Fruit fly (Drosophila melanogaster): ENCODE measurements around the gene CG13069.

The CG13069 gene

dm6 chr3L:16290850-16291249 lies 25.7 kb downstream of the CG13069 start, which contains the start of gene CG13045:
Gene CG13045, minus strand, starts transcription at chr3L:16290950.
- TF ChIP-seq ovo (GFP tag; optimal IDR thresholded peaks at IDR 0.05) = no peak
- no peak for TF ChIP-seq CG11617 (GFP tag; optimal IDR thresholded peaks at IDR 0.05)
- TF ChIP-seq CG33017 (tag; optimal IDR thresholded peaks at IDR 0.05) = no peak
- TF ChIP-seq kay (GFP tag; ENCODE audit: borderline replicate concordance) = no peak
- TF ChIP-seq cnc (optimal IDR thresholded peaks at IDR 0.05) = no peak
- TF ChIP-seq Clk (GFP tag; optimal IDR thresholded peaks at IDR 0.05) = no peak
- TF ChIP-seq bab1 (GFP tag; optimal IDR thresholded peaks at IDR 0.05) = no peak
- no peak for TF ChIP-seq CG12768 (GFP tag; optimal IDR thresholded peaks at IDR 0.05)
- no peak for TF ChIP-seq Crg-1 (GFP tag; optimal IDR thresholded peaks at IDR 0.05)
- TF ChIP-seq CG7045 (GFP tag; optimal IDR thresholded peaks at IDR 0.05) = no peak
- TF ChIP-seq CG1620 (GFP tag; optimal IDR thresholded peaks at IDR 0.05) = no peak

- TF ChIP-seq cnc (optimal IDR thresholded peaks at IDR 0.05) (no peak), CG1620 (GFP tag; optimal IDR thresholded peaks at IDR 0.05) (no peak), CG14711 (tag; optimal IDR thresholded peaks at IDR 0.05) (no peak), CG33017 (tag; optimal IDR thresholded peaks at IDR 0.05) (no peak), tj (GFP tag; optimal IDR thresholded peaks at IDR 0.05) (no peak), Clk (GFP tag; optimal IDR thresholded peaks at IDR 0.05) (no peak), CG7045 (GFP tag; optimal IDR thresholded peaks at IDR 0.05) (no peak), pad (GFP tag; optimal IDR thresholded peaks at IDR 0.05) (no peak), CG5204 (GFP tag; optimal IDR thresholded peaks at IDR 0.05) (no peak), kay (GFP tag; ENCODE audit: borderline replicate concordance) (no peak)
Observed at dm6 chr3L:16291678-16292077, 26.5 kb downstream of the CG13069 start.

dm6 chr3L:16295447-16295846 lies 30.3 kb downstream of the CG13069 start, which contains the start of gene CG4962:
Gene CG4962, minus strand, starts transcription at chr3L:16295547.
- TF ChIP-seq tj (GFP tag; optimal IDR thresholded peaks at IDR 0.05) = no peak
- TF ChIP-seq Hr96 (GFP tag; optimal IDR thresholded peaks at IDR 0.05) = no peak
- no peak for TF ChIP-seq CG12768 (GFP tag; optimal IDR thresholded peaks at IDR 0.05)
- no peak for TF ChIP-seq cnc (optimal IDR thresholded peaks at IDR 0.05)
- no peak for TF ChIP-seq CG14711 (tag; optimal IDR thresholded peaks at IDR 0.05)
- TF ChIP-seq kay (GFP tag; ENCODE audit: borderline replicate concordance) = no peak
- TF ChIP-seq CG11617 (GFP tag; optimal IDR thresholded peaks at IDR 0.05) = no peak
- no peak for TF ChIP-seq CG5204 (GFP tag; optimal IDR thresholded peaks at IDR 0.05)
- no peak for TF ChIP-seq CG7045 (GFP tag; optimal IDR thresholded peaks at IDR 0.05)
- TF ChIP-seq bab1 (GFP tag; optimal IDR thresholded peaks at IDR 0.05) = no peak
- no peak for TF ChIP-seq CG33017 (tag; optimal IDR thresholded peaks at IDR 0.05)
- no peak for TF ChIP-seq Clk (GFP tag; optimal IDR thresholded peaks at IDR 0.05)

- TF ChIP-seq ovo (GFP tag; optimal IDR thresholded peaks at IDR 0.05) = no peak
- TF ChIP-seq Crg-1 (GFP tag; optimal IDR thresholded peaks at IDR 0.05) = no peak
- TF ChIP-seq CG1620 (GFP tag; optimal IDR thresholded peaks at IDR 0.05) = no peak
- TF ChIP-seq bab1 (GFP tag; optimal IDR thresholded peaks at IDR 0.05) = no peak
- no peak for TF ChIP-seq CG12768 (GFP tag; optimal IDR thresholded peaks at IDR 0.05)
- TF ChIP-seq CG7101 (tag; optimal IDR thresholded peaks at IDR 0.05) = no peak
- no peak for TF ChIP-seq CG14711 (tag; optimal IDR thresholded peaks at IDR 0.05)
- no peak for TF ChIP-seq toe (GFP tag; optimal IDR thresholded peaks at IDR 0.05)
- TF ChIP-seq Hr96 (GFP tag; optimal IDR thresholded peaks at IDR 0.05) = no peak
- TF ChIP-seq kay (GFP tag; ENCODE audit: borderline replicate concordance) = no peak
- TF ChIP-seq tj (GFP tag; optimal IDR thresholded peaks at IDR 0.05) = no peak
- no peak for TF ChIP-seq pad (GFP tag; optimal IDR thresholded peaks at IDR 0.05)
- no peak for TF ChIP-seq cnc (optimal IDR thresholded peaks at IDR 0.05)
- no peak for TF ChIP-seq CG33017 (tag; optimal IDR thresholded peaks at IDR 0.05)
- TF ChIP-seq CG11617 (GFP tag; optimal IDR thresholded peaks at IDR 0.05) = no peak
- no peak for TF ChIP-seq Clk (GFP tag; optimal IDR thresholded peaks at IDR 0.05)
- TF ChIP-seq cic (GFP tag; optimal IDR thresholded peaks at IDR 0.05) = no peak
- no peak for TF ChIP-seq Mnt (GFP tag; optimal IDR thresholded peaks at IDR 0.05)
Observed at dm6 chr3L:16301153-16301552, 36.0 kb downstream of the CG13069 start, which contains the start of gene CG4982. Gene CG4982, plus strand, starts transcription at chr3L:16301453.

dm6 chr3L:16303078-16303477 lies 37.9 kb downstream of the CG13069 start, which contains the start of gene CG13044:
Gene CG13044, minus strand, starts transcription at chr3L:16303178.
- TF ChIP-seq CG5204 (GFP tag; optimal IDR thresholded peaks at IDR 0.05) (no peak), ovo (GFP tag; optimal IDR thresholded peaks at IDR 0.05) (no peak), cic (GFP tag; optimal IDR thresholded peaks at IDR 0.05) (no peak), CG1620 (GFP tag; optimal IDR thresholded peaks at IDR 0.05) (no peak)

dm6 chr3L:16303982-16304381 lies 38.8 kb downstream of the CG13069 start, which contains the start of gene CG43249:
Gene CG43249, plus strand, starts transcription at chr3L:16304282.
- TF ChIP-seq Mnt (GFP tag; optimal IDR thresholded peaks at IDR 0.05) (no peak), pad (GFP tag; optimal IDR thresholded peaks at IDR 0.05) (no peak), cic (GFP tag; optimal IDR thresholded peaks at IDR 0.05) (no peak), kay (GFP tag; ENCODE audit: borderline replicate concordance) (no peak), bab1 (GFP tag; optimal IDR thresholded peaks at IDR 0.05) (no peak), Crg-1 (GFP tag; optimal IDR thresholded peaks at IDR 0.05) (no peak), CG5204 (GFP tag; optimal IDR thresholded peaks at IDR 0.05) (no peak), CG12768 (GFP tag; optimal IDR thresholded peaks at IDR 0.05) (no peak), CG33017 (tag; optimal IDR thresholded peaks at IDR 0.05) (no peak), toe (GFP tag; optimal IDR thresholded peaks at IDR 0.05) (no peak), ovo (GFP tag; optimal IDR thresholded peaks at IDR 0.05) (no peak), CG11617 (GFP tag; optimal IDR thresholded peaks at IDR 0.05) (no peak)

Data from whole organism, adult.